Worm (Caenorhabditis elegans): ENCODE results near the gene npax-3.

DNA sequence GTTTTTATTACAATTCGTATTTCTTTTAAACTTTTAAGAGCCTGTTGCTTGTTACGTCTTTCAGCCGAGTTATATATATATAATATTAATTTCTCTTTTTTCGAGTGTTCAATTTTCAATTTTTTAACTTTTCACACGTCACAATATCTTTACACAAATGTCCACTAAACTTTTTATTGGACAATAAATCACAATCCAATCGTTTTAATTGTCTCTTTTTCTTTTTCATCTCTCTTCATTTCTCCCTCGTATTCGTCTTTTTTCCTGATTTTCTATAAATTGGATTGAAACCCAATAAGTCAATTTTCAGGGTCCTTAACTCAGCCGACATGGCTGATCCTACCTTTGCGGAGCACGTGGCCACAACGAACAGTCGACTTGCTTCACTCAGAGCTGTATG lies 15.8 kb downstream of the npax-3 start, which contains the start of gene miz-1:
- TF ChIP-seq hmbx-1 (tag; optimal IDR thresholded peaks at IDR 0.05): no peak
- no peak for TF ChIP-seq ama-1 (optimal IDR thresholded peaks at IDR 0.05)
- TF ChIP-seq ceh-13 (GFP tag; optimal IDR thresholded peaks at IDR 0.05): no peak
- no peak for TF ChIP-seq ceh-36 (tag; optimal IDR thresholded peaks at IDR 0.05)
- TF ChIP-seq scrt-1 (GFP tag; IDR thresholded peaks at IDR 0.05): no peak
- TF ChIP-seq pes-1 (GFP tag; IDR thresholded peaks at IDR 0.05): no peak
- TF ChIP-seq flt-1 (GFP tag; IDR thresholded peaks at IDR 0.05): no peak
- no peak for TF ChIP-seq tra-4 (tag; optimal IDR thresholded peaks at IDR 0.05)
- no peak for TF ChIP-seq hmg-4 (GFP tag; optimal IDR thresholded peaks at IDR 0.05)
- no peak for TF ChIP-seq tbx-11 (GFP tag; IDR thresholded peaks at IDR 0.05)
- no peak for TF ChIP-seq sea-1 (GFP tag; conservative IDR thresholded peaks at IDR 0.05)
- no peak for TF ChIP-seq B0310.2 (tag; optimal IDR thresholded peaks at IDR 0.05)
- no peak for TF ChIP-seq ets-7 (tag; optimal IDR thresholded peaks at IDR 0.05)
